Worm (Caenorhabditis elegans) whole organism, dauer: ENCODE results near the gene Y94H6A.2.

ENCODE experiments used
- unc-62 ChIP-seq: sonication (generic microtip); optimal IDR thresholded peaks from 2 replicates; lab custom pipeline; 2017; ENCODE audit warnings: missing biosample characterization, missing genetic modification reagents, missing genetic modification characterization

The Y94H6A.2 gene

ce11 chrIV:2742470-2743044 lies 12.5 kb downstream of the Y94H6A.2 start, which contains the start of gene nhr-277:
Gene nhr-277, plus strand, starts transcription at chrIV:2742994.
- no peak for TF ChIP-seq unc-62 (GFP tag; lab: Kevin White, UChicago)

DNA sequence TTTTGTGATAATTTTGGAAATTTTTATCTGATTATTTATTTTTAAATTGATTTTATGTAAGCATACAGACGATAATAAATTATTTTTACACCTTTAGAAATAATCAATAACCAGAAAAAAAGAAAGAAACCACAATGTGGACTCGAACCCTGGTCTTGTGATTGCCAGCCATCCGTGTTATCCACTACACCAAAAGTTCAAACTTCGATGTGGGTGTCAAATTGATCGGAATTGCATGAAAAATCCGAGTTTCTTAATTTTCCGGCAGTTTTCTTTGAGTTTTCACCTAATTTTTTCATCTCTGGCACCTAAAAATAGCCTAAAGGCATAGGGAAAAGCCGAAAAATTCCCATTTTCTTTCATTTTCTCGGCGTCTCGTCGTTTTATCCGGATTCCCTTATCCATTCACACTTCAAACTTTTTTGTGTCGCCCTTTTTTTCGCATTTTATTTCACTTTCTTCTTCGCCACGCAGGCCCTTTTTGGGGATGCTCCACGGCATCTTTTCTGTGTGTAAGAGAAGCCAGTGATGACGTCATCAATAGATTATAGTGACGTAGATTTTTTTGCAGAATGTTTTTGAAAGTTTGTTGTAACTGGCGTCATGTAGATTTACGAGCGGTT lies 17.4 kb downstream of the Y94H6A.2 start:
- TF ChIP-seq unc-62 (GFP tag; lab: Kevin White, UChicago) = no peak

DNA sequence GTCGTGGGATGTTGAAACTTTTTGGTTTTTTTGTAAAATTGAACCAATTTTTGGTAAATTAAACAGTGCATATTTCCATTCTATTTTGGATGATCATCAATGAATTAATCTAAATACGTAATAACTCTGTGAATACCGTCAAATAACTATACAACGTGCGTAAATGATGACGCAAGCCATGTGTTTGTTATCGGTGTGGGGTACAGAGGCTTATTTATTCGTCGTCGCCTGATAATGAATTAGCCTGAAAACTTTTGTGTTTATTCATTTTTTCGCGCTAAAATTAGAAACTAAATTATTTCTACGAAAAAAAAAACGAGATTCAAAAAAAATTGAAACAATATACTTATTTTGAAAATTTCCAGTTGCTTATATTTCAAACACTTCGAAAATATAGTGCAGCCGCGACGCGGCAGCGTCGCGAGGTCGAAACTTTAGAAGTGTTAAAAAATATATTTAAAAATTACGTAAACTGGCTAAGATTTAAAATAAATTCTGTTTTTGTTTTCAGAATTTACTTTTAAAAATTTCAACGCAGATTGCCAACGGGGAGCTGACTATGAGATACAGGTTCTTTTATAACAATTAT lies 18.9 kb downstream of the Y94H6A.2 start:
- no peak for TF ChIP-seq unc-62 (GFP tag; lab: Kevin White, UChicago)

DNA sequence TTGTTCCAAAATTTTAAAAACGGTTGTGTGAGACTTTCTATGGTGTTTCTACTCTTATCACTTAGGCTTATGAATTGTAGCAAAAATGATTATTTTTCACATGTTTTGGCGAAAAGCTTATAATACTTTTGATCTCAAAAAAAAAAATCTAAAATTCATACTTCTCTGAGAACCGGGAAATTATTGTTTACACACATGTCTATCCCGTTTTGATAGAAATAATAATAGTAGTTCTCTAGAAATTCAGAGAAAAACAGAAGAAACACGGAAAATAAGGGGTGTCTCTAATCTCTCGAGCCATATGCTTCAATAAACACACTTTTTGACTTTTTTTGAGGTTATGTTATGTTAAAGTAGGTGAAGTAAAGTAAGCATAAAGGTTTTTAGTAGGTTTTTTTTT lies 20.5 kb downstream of the Y94H6A.2 start:
- TF ChIP-seq unc-62 (GFP tag; lab: Kevin White, UChicago) = no peak

- no peak for TF ChIP-seq unc-62 (GFP tag; lab: Kevin White, UChicago)
Measured at ce11 chrIV:2751568-2751967, 21.5 kb downstream of the Y94H6A.2 start, which contains the start of gene Y54G2A.41. Gene Y54G2A.41, plus strand, starts transcription at chrIV:2751868.

DNA sequence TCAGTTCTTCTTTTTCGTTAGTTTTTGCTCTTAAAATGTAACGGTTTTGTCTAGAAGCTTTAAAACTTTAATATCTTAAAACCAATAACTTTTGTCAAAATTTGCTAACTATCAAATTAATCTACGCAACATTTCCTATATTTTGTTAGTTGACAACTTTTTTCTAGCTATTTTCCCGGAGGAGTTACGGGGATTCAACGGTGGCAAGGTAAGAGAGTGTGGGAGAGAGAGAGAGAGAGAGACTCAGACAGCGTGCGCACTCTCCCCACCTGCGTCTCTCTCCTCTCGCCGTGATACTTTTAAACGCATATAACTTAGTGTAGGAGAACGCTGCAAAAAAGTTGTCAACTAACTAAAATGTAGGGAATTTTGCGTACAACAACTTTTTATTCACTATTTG lies 23.4 kb downstream of the Y94H6A.2 start:
- TF ChIP-seq unc-62 (GFP tag; lab: Kevin White, UChicago) = no peak

ce11 chrIV:2758079-2758478 lies 28.0 kb downstream of the Y94H6A.2 start:
- TF ChIP-seq unc-62 (GFP tag; lab: Kevin White, UChicago) = no peak

DNA sequence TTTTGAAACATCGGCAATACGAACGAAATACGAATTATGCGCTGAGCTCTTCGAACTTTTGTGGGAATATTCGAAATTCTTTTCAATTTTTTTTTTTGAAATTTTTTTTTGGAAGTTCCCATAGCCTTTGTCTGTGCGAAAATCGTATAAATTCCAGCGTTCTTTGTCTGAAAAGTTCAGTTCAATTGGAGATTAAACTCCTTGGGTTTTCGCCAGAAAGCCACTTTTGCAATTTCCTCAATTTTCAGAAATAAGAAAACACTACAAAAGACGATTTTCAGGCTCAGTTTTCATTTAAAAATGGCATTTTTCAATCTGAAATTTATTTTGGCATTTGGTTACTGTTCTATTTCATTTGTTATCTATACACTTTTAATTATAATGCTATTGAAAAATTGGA lies 29.1 kb downstream of the Y94H6A.2 start, which contains the start of gene Y54G2A.38:
Gene Y54G2A.38 (plus strand): TSS at position 301 of the 400 bp plus-strand sequence.
- TF ChIP-seq unc-62 (GFP tag; lab: Kevin White, UChicago) = no peak

- no peak for TF ChIP-seq unc-62 (GFP tag; lab: Kevin White, UChicago)
Measured at ce11 chrIV:2761477-2761876, 31.4 kb downstream of the Y94H6A.2 start.

ce11 chrIV:2762380-2762779 lies 32.3 kb downstream of the Y94H6A.2 start, which contains the start of gene Y54G2A.77:
Gene Y54G2A.77, plus strand, starts transcription at chrIV:2762680.
- TF ChIP-seq unc-62 (GFP tag; lab: Kevin White, UChicago) = no peak

DNA sequence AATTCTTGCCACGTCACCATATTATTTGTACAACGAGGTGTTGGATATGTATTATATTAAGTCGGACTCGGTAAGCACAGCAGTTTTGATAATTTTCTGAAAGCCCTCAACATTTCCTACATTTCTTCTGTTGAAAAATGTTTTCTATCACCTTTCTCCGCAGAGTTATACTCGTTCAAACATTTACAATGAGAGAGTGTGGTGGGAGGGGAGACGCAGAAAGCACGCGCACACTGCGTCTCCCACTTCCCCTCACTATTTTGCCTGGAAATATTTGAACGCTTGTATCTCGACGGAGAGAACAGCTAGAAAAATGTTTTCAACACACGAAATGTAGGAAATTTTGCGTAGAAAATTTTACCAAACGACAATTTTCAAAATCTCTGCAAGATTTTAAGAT lies 34.1 kb downstream of the Y94H6A.2 start:
- no peak for TF ChIP-seq unc-62 (GFP tag; lab: Kevin White, UChicago)

DNA sequence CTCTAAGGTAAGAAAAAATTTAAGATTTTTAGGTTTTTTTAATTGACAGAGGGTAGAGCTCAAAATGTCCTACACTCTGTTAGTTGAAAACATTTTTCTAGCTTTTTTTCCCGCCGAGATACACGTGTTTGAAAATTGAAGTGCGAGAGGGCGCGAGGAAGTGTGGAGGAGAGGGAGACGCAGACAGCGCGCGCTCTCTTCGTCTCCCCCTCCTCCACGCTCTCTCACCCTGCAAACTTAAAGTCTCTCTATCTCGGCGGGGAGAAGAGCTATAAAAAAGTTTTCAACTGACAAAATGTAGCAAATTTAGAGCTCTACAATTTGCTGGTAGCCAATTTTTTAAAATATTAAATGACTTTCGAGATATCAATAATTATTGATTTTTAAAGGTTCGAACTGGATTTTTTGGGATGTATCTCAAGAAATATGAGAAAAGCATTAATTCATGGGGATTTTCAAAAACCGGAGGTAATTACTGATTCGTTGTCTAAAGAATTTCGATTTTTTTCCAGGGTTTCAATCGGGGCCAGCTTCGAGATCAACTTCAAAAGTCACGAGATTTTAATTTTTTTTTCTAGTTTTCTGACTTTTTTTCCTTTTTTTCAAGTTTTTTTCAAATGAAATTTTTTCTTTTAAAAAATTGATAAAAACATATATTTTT lies 35.1 kb downstream of the Y94H6A.2 start:
- no peak for TF ChIP-seq unc-62 (GFP tag; lab: Kevin White, UChicago)

DNA sequence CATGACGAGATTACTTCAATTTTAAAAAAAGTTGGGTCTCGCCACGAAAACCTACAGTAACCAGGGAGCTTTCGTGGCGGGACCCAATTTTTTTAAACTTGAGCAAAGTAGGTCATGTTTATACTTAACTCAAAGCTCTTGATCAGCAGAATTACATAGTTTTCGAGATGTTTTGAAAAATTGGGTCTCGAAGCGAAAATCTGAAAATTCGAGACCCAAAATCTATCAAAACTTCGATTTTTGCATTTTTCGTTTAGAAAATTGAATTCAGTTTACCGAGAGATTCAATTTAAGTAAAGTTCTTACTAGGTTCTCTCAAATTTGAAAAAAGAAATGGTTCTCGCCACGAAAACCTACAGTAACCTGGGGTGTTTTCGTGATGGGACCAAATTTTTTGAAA lies 40.0 kb downstream of the Y94H6A.2 start:
- no peak for TF ChIP-seq unc-62 (GFP tag; lab: Kevin White, UChicago)

DNA sequence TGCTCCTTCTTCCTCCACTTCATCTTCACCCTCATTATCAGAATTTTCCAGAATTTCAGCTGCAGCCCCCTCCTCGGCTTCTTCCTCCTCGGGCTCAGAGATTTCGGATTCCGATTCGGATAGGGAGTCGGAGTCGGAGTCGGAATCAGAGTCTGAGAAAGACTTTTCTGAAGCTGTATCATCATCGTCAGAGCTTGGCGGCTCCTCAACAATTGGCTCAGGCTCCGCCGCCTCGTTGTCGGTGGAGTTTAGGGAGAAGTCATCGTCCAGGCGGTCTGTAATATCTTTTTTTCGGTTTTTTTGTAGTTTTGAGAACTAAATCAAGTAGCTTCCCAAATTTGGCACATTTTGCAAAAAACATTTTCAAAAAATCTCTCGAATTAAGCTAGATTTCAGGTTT lies 40.7 kb downstream of the Y94H6A.2 start:
- no peak for TF ChIP-seq unc-62 (GFP tag; lab: Kevin White, UChicago)

DNA sequence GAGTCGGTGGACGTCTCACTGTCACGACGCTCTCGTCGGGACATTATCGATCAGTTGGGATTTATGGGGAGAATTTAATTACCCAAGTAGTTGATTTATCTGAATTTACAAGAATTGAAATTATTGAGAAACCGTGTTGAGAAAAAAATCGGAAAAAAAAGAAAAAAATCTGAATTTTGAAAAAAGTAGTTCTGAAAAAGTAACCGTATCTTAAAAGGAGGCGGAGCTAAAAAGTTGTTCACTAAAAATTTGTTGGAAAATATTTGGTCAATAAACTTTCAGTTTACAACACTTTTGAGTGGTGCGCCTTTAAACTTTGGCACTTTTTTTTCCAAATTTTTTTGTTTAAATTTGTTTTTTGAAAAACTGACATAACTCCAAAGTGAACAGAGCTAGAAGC lies 41.6 kb downstream of the Y94H6A.2 start, which contains the start of gene Y54G2A.11:
Gene Y54G2A.11 (minus strand): TSS at position 101 of the 400 bp plus-strand sequence.
- TF ChIP-seq unc-62 (GFP tag; lab: Kevin White, UChicago) = no peak
